Worm (Caenorhabditis elegans): ENCODE results near the gene cth-1.

- TF ChIP-seq elt-2 (tag; optimal IDR thresholded peaks at IDR 0.05) (no peak), nhr-11 (tag; optimal IDR thresholded peaks at IDR 0.05) (no peak), pros-1 (tag; optimal IDR thresholded peaks at IDR 0.05) (no peak), nhr-232 (tag; optimal IDR thresholded peaks at IDR 0.05) (no peak), sox-2 (GFP tag; IDR thresholded peaks at IDR 0.05) (no peak)
Measured at ce11 chrV:16132215-16132614, 31.7 kb downstream of the cth-1 start.
